Fruit fly (Drosophila melanogaster): ENCODE data around the gene mei-41.

Gene mei-41

dm6 chrX:16403811-16404420 is 12.4 kb downstream of the mei-41 start (continued):
- no peak for TF ChIP-seq CG12236 (GFP tag; optimal IDR thresholded peaks at IDR 0.05)
- no peak for TF ChIP-seq fd102C (GFP tag; optimal IDR thresholded peaks at IDR 0.05)
- no peak; the same call in 1 of the 2 replicates for TF ChIP-seq CG13287 (GFP tag; IDR thresholded peaks at IDR 0.05; ENCODE audit: partially characterized antibody)
- TF ChIP-seq CG8281 (tag; optimal IDR thresholded peaks at IDR 0.05): peak; percentile 34
- peak; percentile 47; the same call in 1 of the 2 replicates for TF ChIP-seq CG10321 (GFP tag; IDR thresholded peaks at IDR 0.05)
- TF ChIP-seq twi (tag; optimal IDR thresholded peaks at IDR 0.05): no peak
- no peak for TF ChIP-seq ro (GFP tag; IDR thresholded peaks at IDR 0.05)
- TF ChIP-seq CG6689 (GFP tag; IDR thresholded peaks at IDR 0.05): peak; percentile 78
- TF ChIP-seq sr (GFP tag; IDR thresholded peaks at IDR 0.05): peak; percentile 38; the same call in 1 of the 3 replicates
- peak; percentile 23; the same call in 1 of the 2 replicates for TF ChIP-seq sim (GFP tag; IDR thresholded peaks at IDR 0.05)
- TF ChIP-seq ERR (GFP tag; optimal IDR thresholded peaks at IDR 0.05): peak; percentile 26
- TF ChIP-seq CG34224 (GFP tag; IDR thresholded peaks at IDR 0.05; ENCODE audit: partially characterized antibody): no peak
- no peak for TF ChIP-seq sens-2 (GFP tag; IDR thresholded peaks at IDR 0.05)
- TF ChIP-seq CG2712 (tag; optimal IDR thresholded peaks at IDR 0.05): no peak
- peak; percentile 60 for TF ChIP-seq CG14667 (GFP tag; IDR thresholded peaks at IDR 0.05)
- TF ChIP-seq CG7928 (GFP tag; optimal IDR thresholded peaks at IDR 0.05): peak; percentile 49
- TF ChIP-seq CG9437 (GFP tag; optimal IDR thresholded peaks at IDR 0.05): peak; percentile 55
- TF ChIP-seq Pdp1 (GFP tag; optimal IDR thresholded peaks at IDR 0.05): peak; percentile 60 to 71
- TF ChIP-seq CG16813 (GFP tag; IDR thresholded peaks at IDR 0.05; ENCODE audit: partially characterized antibody): no peak
- peak in 1 of 2 experiments; percentile 90 for TF ChIP-seq Hr51 (GFP tag; optimal IDR thresholded peaks at IDR 0.05)
- TF ChIP-seq Mes4 (GFP tag; optimal IDR thresholded peaks at IDR 0.05): peak; percentile 17
- TF ChIP-seq sqz (GFP tag; optimal IDR thresholded peaks at IDR 0.05): no peak
- TF ChIP-seq Dbx (GFP tag; IDR thresholded peaks at IDR 0.05): peak; percentile 71; the same call in 2 of the 3 replicates
- TF ChIP-seq Oaz (GFP tag; IDR thresholded peaks at IDR 0.05): peak; percentile 52
- TF ChIP-seq ttk (GFP tag; IDR thresholded peaks at IDR 0.05): peak; percentile 68
- TF ChIP-seq croc (GFP tag; conservative IDR thresholded peaks at IDR 0.05): no peak
- peak; percentile 70 for TF ChIP-seq sug (tag; optimal IDR thresholded peaks at IDR 0.05)
- peak; percentile 76 for TF ChIP-seq CG11456 (GFP tag; IDR thresholded peaks at IDR 0.05)
- TF ChIP-seq emc (GFP tag; optimal IDR thresholded peaks at IDR 0.05): no peak
- TF ChIP-seq CG10147 (GFP tag; optimal IDR thresholded peaks at IDR 0.05): no peak
- peak; percentile 66 for TF ChIP-seq Bteb2 (GFP tag; optimal IDR thresholded peaks at IDR 0.05)
- TF ChIP-seq CG30020 (tag; optimal IDR thresholded peaks at IDR 0.05): no peak
- peak; percentile 50 for TF ChIP-seq Nf-YB (GFP tag; optimal IDR thresholded peaks at IDR 0.05)
- no peak for TF ChIP-seq aop (GFP tag; IDR thresholded peaks at IDR 0.05)
- TF ChIP-seq Hr39 (optimal IDR thresholded peaks at IDR 0.05): no peak
- peak; percentile 62 for TF ChIP-seq CG3847 (GFP tag; IDR thresholded peaks at IDR 0.05)
- no peak for TF ChIP-seq Sry-β (GFP tag; optimal IDR thresholded peaks at IDR 0.05)
- no peak for TF ChIP-seq CG18764 (GFP tag; optimal IDR thresholded peaks at IDR 0.05)
- TF ChIP-seq CG7271 (tag; optimal IDR thresholded peaks at IDR 0.05): no peak
- peak; percentile 82 for TF ChIP-seq CG10209 (GFP tag; optimal IDR thresholded peaks at IDR 0.05)
- peak; percentile 21 for TF ChIP-seq CG10274 (GFP tag; optimal IDR thresholded peaks at IDR 0.05)
- no peak for TF ChIP-seq lov (optimal IDR thresholded peaks at IDR 0.05)
- no peak for TF ChIP-seq lov (GFP tag; IDR thresholded peaks at IDR 0.05)
- peak; percentile 74 for TF ChIP-seq BtbVII (GFP tag; optimal IDR thresholded peaks at IDR 0.05)
- TF ChIP-seq phol (tag; optimal IDR thresholded peaks at IDR 0.05): peak; percentile 74
- peak; percentile 8 for TF ChIP-seq CG3838 (GFP tag; optimal IDR thresholded peaks at IDR 0.05)
- TF ChIP-seq sima (GFP tag; optimal IDR thresholded peaks at IDR 0.05): no peak
- peak; percentile 52 for TF ChIP-seq Awh (GFP tag; IDR thresholded peaks at IDR 0.05)
- TF ChIP-seq NfI (GFP tag; optimal IDR thresholded peaks at IDR 0.05): peak; percentile 71
- peak; percentile 84 for TF ChIP-seq CG18599 (GFP tag; optimal IDR thresholded peaks at IDR 0.05)

Measured in whole organism, embryonic.